Fruit fly (Drosophila melanogaster): ENCODE measurements around the gene Doa.
A peak's percentile ranks its signal among the peaks of the same experiment; 100 is the strongest.

Gene Doa

dm6 chr3R:28845377-28845876 lies 42.4 kb upstream of the Doa start:
- no peak for TF ChIP-seq CG1620 (GFP tag; optimal IDR thresholded peaks at IDR 0.05)
- TF ChIP-seq tj (GFP tag; optimal IDR thresholded peaks at IDR 0.05), result peak; percentile 31

dm6 chr3R:28845981-28846380 lies 41.9 kb upstream of the Doa start:
- no peak for TF ChIP-seq toe (GFP tag; optimal IDR thresholded peaks at IDR 0.05)
- no peak for TF ChIP-seq Mnt (GFP tag; optimal IDR thresholded peaks at IDR 0.05)
- no peak for TF ChIP-seq bab1 (GFP tag; optimal IDR thresholded peaks at IDR 0.05)
- no peak for TF ChIP-seq pad (GFP tag; optimal IDR thresholded peaks at IDR 0.05)
- TF ChIP-seq cnc (optimal IDR thresholded peaks at IDR 0.05), result no peak
- no peak for TF ChIP-seq CG7045 (GFP tag; optimal IDR thresholded peaks at IDR 0.05)
- TF ChIP-seq CG7101 (tag; optimal IDR thresholded peaks at IDR 0.05), result no peak
- no peak for TF ChIP-seq CG5204 (GFP tag; optimal IDR thresholded peaks at IDR 0.05)

dm6 chr3R:28846877-28847529 lies 40.9 kb upstream of the Doa start:
- TF ChIP-seq CG14711 (tag; optimal IDR thresholded peaks at IDR 0.05), result no peak
- peak; percentile 30 for TF ChIP-seq toe (GFP tag; optimal IDR thresholded peaks at IDR 0.05)
- TF ChIP-seq kay (GFP tag; ENCODE audit: borderline replicate concordance), result peak; percentile 26

- TF ChIP-seq Hr96 (GFP tag; optimal IDR thresholded peaks at IDR 0.05) (no peak), toe (GFP tag; optimal IDR thresholded peaks at IDR 0.05) (no peak), cic (GFP tag; optimal IDR thresholded peaks at IDR 0.05) (no peak), Mnt (GFP tag; optimal IDR thresholded peaks at IDR 0.05) (no peak), CG12768 (GFP tag; optimal IDR thresholded peaks at IDR 0.05) (no peak), pad (GFP tag; optimal IDR thresholded peaks at IDR 0.05) (no peak), CG14711 (tag; optimal IDR thresholded peaks at IDR 0.05) (no peak), cnc (optimal IDR thresholded peaks at IDR 0.05) (no peak), CG33017 (tag; optimal IDR thresholded peaks at IDR 0.05) (no peak), bab1 (GFP tag; optimal IDR thresholded peaks at IDR 0.05) (no peak), ovo (GFP tag; optimal IDR thresholded peaks at IDR 0.05) (no peak), CG7045 (GFP tag; optimal IDR thresholded peaks at IDR 0.05) (no peak), kay (GFP tag; ENCODE audit: borderline replicate concordance) (no peak), tj (GFP tag; optimal IDR thresholded peaks at IDR 0.05) (no peak), CG11617 (GFP tag; optimal IDR thresholded peaks at IDR 0.05) (no peak), Clk (GFP tag; optimal IDR thresholded peaks at IDR 0.05) (no peak), Crg-1 (GFP tag; optimal IDR thresholded peaks at IDR 0.05) (no peak)
Measured at dm6 chr3R:28847547-28848316, 40.1 kb upstream of the Doa start.

- TF ChIP-seq CG12768 (GFP tag; optimal IDR thresholded peaks at IDR 0.05) (peak; percentile 35), pad (GFP tag; optimal IDR thresholded peaks at IDR 0.05) (no peak), tj (GFP tag; optimal IDR thresholded peaks at IDR 0.05) (peak; percentile 92), Clk (GFP tag; optimal IDR thresholded peaks at IDR 0.05) (no peak), bab1 (GFP tag; optimal IDR thresholded peaks at IDR 0.05) (peak; percentile 48), cic (GFP tag; optimal IDR thresholded peaks at IDR 0.05) (peak; percentile 10), CG7045 (GFP tag; optimal IDR thresholded peaks at IDR 0.05) (no peak)
Measured at dm6 chr3R:28848693-28849470, 39.0 kb upstream of the Doa start.

dm6 chr3R:28850662-28851257 lies 37.1 kb upstream of the Doa start:
- TF ChIP-seq pad (GFP tag; optimal IDR thresholded peaks at IDR 0.05) (no peak), tj (GFP tag; optimal IDR thresholded peaks at IDR 0.05) (peak; percentile 57)

- TF ChIP-seq Hr96 (GFP tag; optimal IDR thresholded peaks at IDR 0.05) (no peak), Mnt (GFP tag; optimal IDR thresholded peaks at IDR 0.05) (no peak), cic (GFP tag; optimal IDR thresholded peaks at IDR 0.05) (no peak), CG7045 (GFP tag; optimal IDR thresholded peaks at IDR 0.05) (no peak), CG1620 (GFP tag; optimal IDR thresholded peaks at IDR 0.05) (no peak), kay (GFP tag; ENCODE audit: borderline replicate concordance) (no peak), CG33017 (tag; optimal IDR thresholded peaks at IDR 0.05) (no peak), CG11617 (GFP tag; optimal IDR thresholded peaks at IDR 0.05) (no peak), pad (GFP tag; optimal IDR thresholded peaks at IDR 0.05) (no peak), toe (GFP tag; optimal IDR thresholded peaks at IDR 0.05) (no peak), ovo (GFP tag; optimal IDR thresholded peaks at IDR 0.05) (no peak), CG12768 (GFP tag; optimal IDR thresholded peaks at IDR 0.05) (no peak), CG5204 (GFP tag; optimal IDR thresholded peaks at IDR 0.05) (no peak)
Measured at dm6 chr3R:28851530-28851929, 36.3 kb upstream of the Doa start.
